Fruit fly (Drosophila melanogaster) whole organism, adult: ENCODE results near the gene CtsK1.
A peak's percentile ranks its signal among the peaks of the same experiment; 100 is the strongest.

Experiments used
- CG11617 ChIP-seq: fragments of 200-800 bp; sonication (Bioruptor generic); optimal IDR thresholded peaks from 2 replicates; lab custom pipeline; 2017; ENCODE audit warnings: mild to moderate bottlenecking, missing biosample characterization, missing genetic modification reagents, missing genetic modification characterization
- CG12768 ChIP-seq: fragments of 200-800 bp; sonication (Bioruptor generic); optimal IDR thresholded peaks from 2 replicates; lab custom pipeline; 2017; ENCODE audit warnings: missing biosample characterization, missing genetic modification characterization, mild to moderate bottlenecking, moderate library complexity, missing genetic modification reagents
- CG14711 ChIP-seq: fragments of 200-800 bp; sonication (Bioruptor generic); optimal IDR thresholded peaks from 2 replicates; lab custom pipeline; 2018; ENCODE audit warnings: missing biosample characterization, mild to moderate bottlenecking, missing genetic modification characterization, moderate library complexity
- CG1620 ChIP-seq: fragments of 200-800 bp; sonication (Bioruptor generic); optimal IDR thresholded peaks from 2 replicates; lab custom pipeline; 2016; ENCODE audit warnings: missing biosample characterization, missing genetic modification characterization
- CG33017 ChIP-seq: fragments of 200-800 bp; sonication (Bioruptor generic); optimal IDR thresholded peaks from 2 replicates; lab custom pipeline; 2018; ENCODE audit warnings: missing biosample characterization, mild to moderate bottlenecking, missing genetic modification characterization, moderate library complexity
- CG5204 ChIP-seq: fragments of 200-800 bp; sonication (Bioruptor generic); optimal IDR thresholded peaks from 2 replicates; lab custom pipeline; 2016; ENCODE audit warnings: missing biosample characterization, missing genetic modification characterization
- CG7045 ChIP-seq: fragments of 200-800 bp; sonication (Bioruptor generic); optimal IDR thresholded peaks from 2 replicates; lab custom pipeline; 2017; ENCODE audit warnings: missing biosample characterization, mild to moderate bottlenecking, missing genetic modification characterization
- CG7101 ChIP-seq: fragments of 200-800 bp; sonication (Bioruptor generic); optimal IDR thresholded peaks from 2 replicates; lab custom pipeline; 2018; ENCODE audit warnings: missing biosample characterization, mild to moderate bottlenecking, missing genetic modification characterization, moderate library complexity
- Clk ChIP-seq: fragments of 200-800 bp; sonication (Bioruptor generic); optimal IDR thresholded peaks from 2 replicates; lab custom pipeline; 2017; ENCODE audit warnings: missing biosample characterization, missing genetic modification characterization
- Crg-1 ChIP-seq: fragments of 200-800 bp; sonication (Bioruptor generic); optimal IDR thresholded peaks from 2 replicates; lab custom pipeline; 2016; ENCODE audit warnings: missing biosample characterization, missing genetic modification characterization
- Hr96 ChIP-seq: fragments of 200-800 bp; sonication (Bioruptor generic); optimal IDR thresholded peaks from 2 replicates; lab custom pipeline; 2016; ENCODE audit warnings: missing biosample characterization, missing genetic modification characterization
- Mnt ChIP-seq: fragments of 200-800 bp; sonication (Bioruptor generic); optimal IDR thresholded peaks from 2 replicates; lab custom pipeline; 2016; ENCODE audit warnings: missing biosample characterization, mild to moderate bottlenecking, missing genetic modification characterization
- bab1 ChIP-seq: fragments of 200-800 bp; sonication (Bioruptor generic); optimal IDR thresholded peaks from 3 replicates; lab custom pipeline; 2019; ENCODE audit warnings: missing biosample characterization, mild to moderate bottlenecking, missing genetic modification characterization, moderate library complexity
- cic ChIP-seq: fragments of 200-800 bp; sonication (Bioruptor generic); optimal IDR thresholded peaks from 2 replicates; lab custom pipeline; 2017; ENCODE audit warnings: missing biosample characterization, mild to moderate bottlenecking, missing genetic modification characterization, moderate library complexity
- cnc ChIP-seq, 2 experiments: fragments of >200 bp; optimal IDR thresholded peaks; 2 replicates each; lab custom pipeline; 2017
- kay ChIP-seq: fragments of 200-800 bp; sonication (Bioruptor generic); peaks from one replicate; lab custom pipeline; 2016; ENCODE audit warnings: missing biosample characterization, missing genetic modification characterization, borderline replicate concordance
- ovo ChIP-seq: fragments of 200-800 bp; sonication (Bioruptor generic); optimal IDR thresholded peaks from 2 replicates; lab custom pipeline; 2016; ENCODE audit warnings: missing biosample characterization, missing genetic modification characterization
- pad ChIP-seq: fragments of 200-800 bp; sonication (Bioruptor generic); optimal IDR thresholded peaks from 3 replicates; lab custom pipeline; 2017; ENCODE audit warnings: missing biosample characterization, missing genetic modification characterization, mild to moderate bottlenecking, moderate library complexity, missing genetic modification reagents
- tj ChIP-seq: fragments of 200-800 bp; sonication (Bioruptor generic); optimal IDR thresholded peaks from 3 replicates; lab custom pipeline; 2017; ENCODE audit warnings: missing biosample characterization, mild to moderate bottlenecking, missing genetic modification characterization, moderate library complexity
- toe ChIP-seq: fragments of 200-800 bp; sonication (Bioruptor generic); optimal IDR thresholded peaks from 2 replicates; lab custom pipeline; 2016; ENCODE audit warnings: missing biosample characterization, missing genetic modification characterization

CtsK1 gene

DNA sequence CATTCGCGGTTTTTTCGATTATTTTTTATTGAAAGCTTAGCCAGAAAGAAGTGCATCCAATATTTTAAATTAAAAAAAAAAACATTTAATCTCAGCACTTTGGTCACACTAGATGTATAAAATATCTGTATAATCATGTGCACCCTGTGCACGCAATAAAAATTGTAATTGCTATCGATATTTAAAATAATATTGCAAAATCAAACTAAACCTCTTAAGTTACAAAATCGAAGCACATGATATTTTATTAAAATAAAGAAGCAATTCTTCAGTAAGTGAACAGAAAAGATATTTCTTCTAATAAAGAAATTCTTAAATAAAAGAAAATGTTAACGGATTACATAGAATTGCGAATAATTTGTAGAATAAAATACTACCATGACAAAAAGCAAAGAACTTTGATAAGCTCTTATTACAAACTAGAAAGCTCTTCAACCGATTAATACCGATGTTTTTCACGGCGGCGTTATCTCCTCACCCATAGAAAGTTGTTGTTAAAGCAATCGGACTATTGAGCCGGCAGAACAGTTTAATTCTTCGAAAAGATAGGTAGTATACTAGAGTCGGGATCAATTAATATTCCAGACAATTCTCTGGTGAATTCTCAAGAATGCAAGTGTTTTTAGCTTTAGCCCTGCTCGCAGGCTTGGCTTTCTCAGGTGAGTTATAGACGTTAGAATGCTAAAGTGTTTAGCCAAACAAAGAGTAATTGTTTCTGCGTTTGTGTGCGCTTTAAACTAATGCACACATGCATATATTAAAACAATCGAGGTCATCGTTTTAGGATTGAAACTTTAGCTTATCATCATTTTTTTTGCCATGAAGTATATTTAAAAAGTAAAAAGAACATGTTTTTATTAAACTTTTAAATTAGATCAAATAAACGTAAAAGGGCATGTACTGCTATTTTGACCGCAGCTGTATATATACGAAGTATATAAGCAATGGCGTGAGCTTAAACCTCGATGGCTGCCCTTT is at the start of gene CtsK1:
Gene CtsK1, plus strand, starts transcription at position 490 of the 978 bp plus-strand sequence.
- no peak for TF ChIP-seq cic
- peak; percentile 3 for TF ChIP-seq tj (GFP tag; lab: Kevin White, UChicago)
- TF ChIP-seq Crg-1 (GFP tag; lab: Kevin White, UChicago), result no peak
- TF ChIP-seq CG12768, result peak; percentile 63
- no peak for TF ChIP-seq toe (GFP tag; lab: Kevin White, UChicago)
- peak; percentile 63 for TF ChIP-seq ovo (GFP tag; lab: Kevin White, UChicago)
- TF ChIP-seq CG33017 (tag; lab: Kevin White, UChicago), result peak; percentile 86
- peak; percentile 25 for TF ChIP-seq CG7045 (GFP tag; lab: Kevin White, UChicago)
- peak; percentile 88 for TF ChIP-seq bab1 (GFP tag; lab: Kevin White, UChicago)
- peak; percentile 30 for TF ChIP-seq CG11617 (GFP tag; lab: Kevin White, UChicago)
- TF ChIP-seq pad (GFP tag; lab: Kevin White, UChicago), result peak; percentile 22
- TF ChIP-seq CG14711, result peak; percentile 63
- TF ChIP-seq CG7101 (tag; lab: Kevin White, UChicago), result peak; percentile 83

DNA sequence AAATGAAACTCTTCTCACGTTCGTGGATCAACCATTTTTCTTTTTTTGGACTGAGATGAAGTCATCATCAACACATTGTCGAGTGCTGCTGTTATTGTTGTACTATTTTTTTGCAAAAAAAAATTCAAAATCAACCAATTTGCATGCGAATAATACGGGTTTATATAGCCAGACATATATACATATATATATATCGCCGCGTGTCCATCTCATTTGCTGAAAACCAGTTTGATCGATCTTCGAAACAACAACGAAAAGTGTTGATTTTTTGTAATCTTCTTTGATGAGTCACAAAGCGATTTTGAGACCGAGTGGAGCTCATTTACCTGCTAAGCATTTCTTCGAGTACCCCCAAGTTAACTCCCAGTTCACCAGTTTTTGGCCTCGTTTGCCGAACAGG is 48.0 kb upstream of the CtsK1 start:
- TF ChIP-seq CG12768, result no peak
- peak; percentile 61 for TF ChIP-seq kay

DNA sequence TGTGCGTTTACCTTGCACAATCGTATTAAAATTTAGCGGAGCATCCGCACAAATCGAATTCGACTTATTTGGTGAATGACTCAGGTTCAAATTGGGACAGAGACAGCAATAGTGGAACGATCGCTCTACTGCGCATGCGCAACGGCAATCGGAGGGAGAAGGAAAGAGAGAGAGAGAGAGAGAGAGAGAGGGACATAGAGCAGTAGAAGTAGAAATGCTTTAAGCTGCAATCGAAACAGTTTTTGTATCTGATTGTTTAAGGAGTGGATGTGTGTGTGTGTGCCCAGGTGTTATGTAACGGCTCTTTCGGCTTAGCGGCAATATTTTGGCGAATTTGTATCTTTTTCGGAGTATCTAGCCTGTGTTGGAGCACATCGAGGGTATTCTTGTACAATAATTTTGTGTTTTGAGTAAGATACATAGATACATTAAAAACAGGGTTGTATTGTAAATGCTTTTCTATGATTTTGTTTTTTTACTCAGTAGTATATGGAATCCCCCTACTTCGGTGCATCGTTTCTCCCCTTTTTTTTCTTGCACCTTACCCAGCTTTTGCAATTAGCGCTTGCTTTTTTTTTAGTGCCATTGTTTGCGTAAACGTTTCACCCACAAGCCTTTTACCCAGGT is 44.5 kb upstream of the CtsK1 start:
- TF ChIP-seq CG7045 (GFP tag; lab: Kevin White, UChicago) (no peak), Crg-1 (GFP tag; lab: Kevin White, UChicago) (no peak), tj (GFP tag; lab: Kevin White, UChicago) (peak; percentile 7), toe (GFP tag; lab: Kevin White, UChicago) (no peak)

DNA sequence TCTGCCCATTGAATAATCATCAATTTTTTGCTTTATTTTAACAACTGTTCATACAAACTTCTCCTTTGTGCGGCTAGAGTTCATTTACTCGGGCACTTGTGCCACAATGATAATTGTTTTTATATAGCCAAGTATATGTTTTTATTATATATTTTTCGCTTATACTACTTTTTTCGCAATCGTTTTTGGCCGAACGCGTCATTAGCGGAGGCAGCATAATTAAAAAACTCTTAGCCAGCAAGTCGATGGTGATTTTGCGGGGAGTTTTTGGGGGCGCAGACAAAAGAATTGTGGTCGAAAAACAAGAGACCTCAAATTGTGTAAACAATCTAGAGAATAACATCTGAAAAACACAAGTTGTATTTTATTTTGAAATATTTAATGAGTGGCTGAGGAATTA is 42.5 kb upstream of the CtsK1 start:
- TF ChIP-seq CG7101 (tag; lab: Kevin White, UChicago), result no peak
- peak; percentile 93 for TF ChIP-seq tj (GFP tag; lab: Kevin White, UChicago)
- no peak for TF ChIP-seq CG14711
- TF ChIP-seq bab1 (GFP tag; lab: Kevin White, UChicago), result no peak

DNA sequence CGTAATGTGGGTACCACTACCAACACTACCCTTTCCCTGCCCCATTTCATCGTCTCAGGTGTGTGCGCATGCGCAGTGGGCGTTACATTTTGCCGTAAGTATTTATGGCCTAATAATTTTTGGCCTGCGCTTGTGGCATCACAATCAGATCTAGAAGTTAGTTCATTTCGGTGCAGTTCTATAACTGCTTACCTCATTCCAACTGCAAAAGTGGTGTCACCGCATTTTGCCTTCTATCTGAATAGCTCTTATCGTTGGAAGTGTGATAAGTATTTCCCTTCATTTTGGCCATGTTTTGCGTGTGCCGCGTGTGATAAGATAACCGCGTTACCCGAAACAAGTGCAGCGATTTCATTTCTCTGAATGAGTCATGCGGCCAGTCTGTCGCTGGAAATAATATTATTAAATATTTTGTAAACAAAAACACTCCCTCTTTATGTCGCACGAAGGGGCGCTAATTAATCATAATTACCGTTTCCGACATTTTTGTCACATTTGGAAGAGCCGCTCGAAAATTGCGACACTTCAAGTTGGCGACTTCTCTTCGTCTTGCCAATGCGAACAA is 41.5 kb upstream of the CtsK1 start:
- TF ChIP-seq toe (GFP tag; lab: Kevin White, UChicago) (no peak), Crg-1 (GFP tag; lab: Kevin White, UChicago) (no peak), ovo (GFP tag; lab: Kevin White, UChicago) (no peak), cnc (optimal IDR thresholded peaks at IDR 0.05; lab: Kevin White, UChicago) (no peak), CG12768 (no peak), Mnt (GFP tag; lab: Kevin White, UChicago) (peak; percentile 49), Clk (GFP tag; lab: Kevin White, UChicago) (no peak), kay (peak; percentile 94), Hr96 (GFP tag; lab: Kevin White, UChicago) (no peak), CG11617 (GFP tag; lab: Kevin White, UChicago) (no peak), CG7045 (GFP tag; lab: Kevin White, UChicago) (no peak), tj (GFP tag; lab: Kevin White, UChicago) (peak; percentile 5), CG14711 (no peak), pad (GFP tag; lab: Kevin White, UChicago) (no peak), bab1 (GFP tag; lab: Kevin White, UChicago) (no peak)

DNA sequence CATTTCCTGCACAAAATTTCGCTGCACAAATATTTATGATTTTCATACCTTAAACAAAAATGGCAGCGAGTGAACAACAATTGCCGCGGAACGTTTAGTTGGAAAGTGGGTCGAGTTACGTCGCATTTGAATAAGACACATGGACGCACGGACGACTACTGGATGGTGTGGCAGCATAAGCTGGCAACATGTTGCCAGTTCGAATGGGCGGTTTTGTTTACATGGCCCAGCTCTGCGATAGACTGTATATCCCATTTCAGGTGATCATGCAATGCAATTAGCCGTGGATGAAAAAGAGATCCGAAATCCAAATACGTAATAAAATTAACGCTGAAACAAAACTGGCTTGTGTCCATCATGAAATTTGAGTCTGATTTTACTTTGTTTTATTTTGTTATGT is 37.4 kb upstream of the CtsK1 start:
- TF ChIP-seq toe (GFP tag; lab: Kevin White, UChicago) (no peak), CG5204 (GFP tag; lab: Kevin White, UChicago) (no peak)

DNA sequence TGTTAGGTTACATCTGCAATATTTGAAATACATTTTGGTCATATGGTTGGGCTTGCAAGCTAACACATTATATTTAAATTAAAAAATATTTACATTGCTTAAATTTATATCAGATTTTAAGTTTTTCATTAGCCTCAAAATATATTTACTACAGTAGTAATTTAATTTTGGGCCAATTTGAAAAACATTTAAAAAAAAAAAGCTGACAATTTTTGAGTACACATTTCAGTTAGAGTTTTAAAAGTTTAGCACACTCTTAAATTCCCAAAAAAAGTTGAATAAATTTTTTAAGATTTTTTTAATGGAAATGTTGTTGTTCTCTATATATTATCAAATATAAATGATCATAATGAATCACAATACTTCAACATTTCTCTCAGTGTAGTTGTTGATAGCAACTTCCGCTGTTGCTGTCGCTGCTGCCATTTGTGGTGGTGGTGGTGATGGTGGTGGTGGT is 36.8 kb upstream of the CtsK1 start:
- TF ChIP-seq Crg-1 (GFP tag; lab: Kevin White, UChicago) (no peak), CG11617 (GFP tag; lab: Kevin White, UChicago) (peak; percentile 3), CG1620 (GFP tag; lab: Kevin White, UChicago) (no peak), CG14711 (peak; percentile 13), bab1 (GFP tag; lab: Kevin White, UChicago) (peak; percentile 44), CG5204 (GFP tag; lab: Kevin White, UChicago) (no peak), ovo (GFP tag; lab: Kevin White, UChicago) (no peak), CG33017 (tag; lab: Kevin White, UChicago) (no peak), Mnt (GFP tag; lab: Kevin White, UChicago) (no peak), Clk (GFP tag; lab: Kevin White, UChicago) (no peak), CG7045 (GFP tag; lab: Kevin White, UChicago) (no peak)
